Fruit fly (Drosophila melanogaster) whole organism, embryonic: ENCODE results near the gene CG15764.
A peak's percentile ranks its signal among the peaks of the same experiment; 100 is the strongest.

ENCODE experiments used
- CG10979 ChIP-seq: fragments of 200-800 bp; sonication (Bioruptor generic); optimal IDR thresholded peaks from 2 replicates; lab custom pipeline; 2018; ENCODE audit warnings: missing biosample characterization, mild to moderate bottlenecking, missing genetic modification characterization, moderate library complexity
- CG11696 ChIP-seq: fragments of 200-800 bp; sonication (Bioruptor generic); IDR thresholded peaks from 2 replicates; pipeline ENCODE4 v1.3.6; 2022; ENCODE audit warnings: missing biosample characterization, missing genetic modification characterization
- CG13287 ChIP-seq: fragments of 200-800 bp; sonication (Bioruptor generic); IDR thresholded peaks from 2 replicates; pipeline ENCODE4 v1.3.6; 2022; ENCODE audit warnings: missing biosample characterization, missing genetic modification characterization; ENCODE audit not compliant: partially characterized antibody
- CG15269 ChIP-seq: fragments of 200-800 bp; sonication (Bioruptor generic); optimal IDR thresholded peaks from 2 replicates; lab custom pipeline; 2018; ENCODE audit warnings: missing biosample characterization, mild to moderate bottlenecking, missing genetic modification characterization, moderate library complexity
- CG16815 ChIP-seq: fragments of 200-800 bp; sonication (Bioruptor generic); optimal IDR thresholded peaks from 3 replicates; lab custom pipeline; 2017; ENCODE audit warnings: missing biosample characterization, mild to moderate bottlenecking, missing genetic modification characterization
- CG16863 ChIP-seq: fragments of 200-800 bp; sonication (Bioruptor generic); optimal IDR thresholded peaks from 3 replicates; lab custom pipeline; 2016; ENCODE audit warnings: missing biosample characterization, missing genetic modification characterization
- CG17359 ChIP-seq: fragments of 200-800 bp; sonication (Bioruptor generic); optimal IDR thresholded peaks from 3 replicates; lab custom pipeline; 2018; ENCODE audit warnings: missing biosample characterization, mild to moderate bottlenecking, missing genetic modification characterization, moderate library complexity
- CG18619 ChIP-seq: fragments of 200-800 bp; sonication (Bioruptor generic); optimal IDR thresholded peaks from 3 replicates; lab custom pipeline; 2017; ENCODE audit warnings: missing biosample characterization, mild to moderate bottlenecking, missing genetic modification characterization
- CG2202 ChIP-seq: fragments of 200-800 bp; sonication (Bioruptor generic); optimal IDR thresholded peaks from 2 replicates; lab custom pipeline; 2018; ENCODE audit warnings: missing biosample characterization, mild to moderate bottlenecking, missing genetic modification characterization
- CG30020 ChIP-seq: fragments of 200-800 bp; optimal IDR thresholded peaks from 2 replicates; lab custom pipeline; 2019; ENCODE audit warnings: missing biosample characterization, mild to moderate bottlenecking, missing genetic modification characterization, moderate library complexity
- CG31365 ChIP-seq: fragments of 200-800 bp; sonication (Bioruptor generic); optimal IDR thresholded peaks from 2 replicates; lab custom pipeline; 2018; ENCODE audit warnings: missing biosample characterization, mild to moderate bottlenecking, missing genetic modification characterization
- CG3163 ChIP-seq: fragments of 200-800 bp; sonication (Bioruptor generic); optimal IDR thresholded peaks from 3 replicates; lab custom pipeline; 2016; ENCODE audit warnings: missing biosample characterization, missing genetic modification characterization
- CG3281 ChIP-seq: fragments of 200-800 bp; sonication (Bioruptor generic); optimal IDR thresholded peaks from 3 replicates; lab custom pipeline; 2017; ENCODE audit warnings: missing biosample characterization, mild to moderate bottlenecking, missing genetic modification characterization
- CG3407 ChIP-seq: fragments of 200-800 bp; sonication (Bioruptor generic); optimal IDR thresholded peaks from 2 replicates; lab custom pipeline; 2018; ENCODE audit warnings: missing biosample characterization, mild to moderate bottlenecking, missing genetic modification characterization
- CG3995 ChIP-seq: fragments of 200-800 bp; sonication (Bioruptor generic); optimal IDR thresholded peaks from 3 replicates; lab custom pipeline; 2016; ENCODE audit warnings: missing biosample characterization, missing genetic modification characterization
- CG4282 ChIP-seq: fragments of 200-800 bp; sonication (Bioruptor generic); optimal IDR thresholded peaks from 2 replicates; lab custom pipeline; 2016; ENCODE audit warnings: missing biosample characterization, missing genetic modification characterization
- CG7786 ChIP-seq: fragments of 200-800 bp; sonication (Bioruptor generic); optimal IDR thresholded peaks from 2 replicates; lab custom pipeline; 2016; ENCODE audit warnings: missing biosample characterization, missing genetic modification characterization
- CG7963 ChIP-seq: fragments of 200-800 bp; sonication (Bioruptor generic); IDR thresholded peaks from 3 replicates; pipeline ENCODE4 v1.3.6; 2022; ENCODE audit warnings: missing biosample characterization, missing genetic modification characterization; ENCODE audit not compliant: partially characterized antibody
- CG8089 ChIP-seq: fragments of 200-800 bp; sonication (Bioruptor generic); optimal IDR thresholded peaks from 3 replicates; lab custom pipeline; 2016; ENCODE audit warnings: missing biosample characterization, missing genetic modification characterization
- D19A ChIP-seq: fragments of 200-800 bp; optimal IDR thresholded peaks from 3 replicates; lab custom pipeline; 2019; ENCODE audit warnings: missing biosample characterization, mild to moderate bottlenecking, missing genetic modification characterization, moderate library complexity
- ERR ChIP-seq: fragments of 200-800 bp; sonication (Bioruptor generic); optimal IDR thresholded peaks from 2 replicates; lab custom pipeline; 2016; ENCODE audit warnings: missing biosample characterization, missing genetic modification characterization
- HLH54F ChIP-seq: fragments of 200-800 bp; sonication (Bioruptor generic); optimal IDR thresholded peaks from 3 replicates; lab custom pipeline; 2016; ENCODE audit warnings: missing biosample characterization, missing genetic modification characterization
- HmgZ ChIP-seq: fragments of 200-800 bp; sonication (Bioruptor generic); optimal IDR thresholded peaks from 2 replicates; lab custom pipeline; 2018; ENCODE audit warnings: missing biosample characterization, mild to moderate bottlenecking, missing genetic modification characterization
- Jarid2 ChIP-seq: fragments of 200-800 bp; sonication (Bioruptor generic); optimal IDR thresholded peaks from 3 replicates; lab custom pipeline; 2017; ENCODE audit warnings: mild to moderate bottlenecking, missing biosample characterization, missing genetic modification reagents, missing genetic modification characterization
- Mad ChIP-seq: fragments of 200-800 bp; sonication (Bioruptor generic); optimal IDR thresholded peaks from 2 replicates; lab custom pipeline; 2016; ENCODE audit warnings: missing biosample characterization, missing genetic modification characterization
- Myb ChIP-seq: fragments of 200-800 bp; sonication (Bioruptor generic); optimal IDR thresholded peaks from 2 replicates; lab custom pipeline; 2016; ENCODE audit warnings: missing biosample characterization, missing genetic modification characterization
- NC2β ChIP-seq: fragments of 200-800 bp; sonication (Bioruptor generic); optimal IDR thresholded peaks from 2 replicates; lab custom pipeline; 2016; ENCODE audit warnings: missing biosample characterization, missing genetic modification characterization
- Nf-YA ChIP-seq: fragments of 200-800 bp; sonication (Bioruptor generic); IDR thresholded peaks from 2 replicates; pipeline ENCODE4 v1.3.6; 2022; ENCODE audit warnings: missing biosample characterization, missing genetic modification characterization
- Oli ChIP-seq: fragments of 200-800 bp; sonication (Bioruptor generic); optimal IDR thresholded peaks from 2 replicates; lab custom pipeline; 2018; ENCODE audit warnings: missing biosample characterization, mild to moderate bottlenecking, missing genetic modification characterization, moderate library complexity
- Rx ChIP-seq: fragments of 200-800 bp; sonication (Bioruptor generic); IDR thresholded peaks from 2 replicates; pipeline ENCODE4 v1.3.6; 2022; ENCODE audit warnings: missing biosample characterization, missing genetic modification characterization
- Spps ChIP-seq: fragments of 200-800 bp; sonication (Bioruptor generic); optimal IDR thresholded peaks from 2 replicates; lab custom pipeline; 2018; ENCODE audit warnings: missing biosample characterization, mild to moderate bottlenecking, missing genetic modification characterization
- TFAM ChIP-seq: fragments of 200-800 bp; sonication (Bioruptor generic); optimal IDR thresholded peaks from 2 replicates; lab custom pipeline; 2017; ENCODE audit warnings: missing biosample characterization, missing genetic modification characterization, inconsistent platforms
- caup ChIP-seq: fragments of 200-800 bp; sonication (Bioruptor generic); optimal IDR thresholded peaks from 3 replicates; lab custom pipeline; 2017; ENCODE audit warnings: missing biosample characterization, mild to moderate bottlenecking, missing genetic modification characterization, moderate library complexity; ENCODE audit not compliant: severe bottlenecking
- cg ChIP-seq: fragments of 200-800 bp; sonication (Bioruptor generic); optimal IDR thresholded peaks from 3 replicates; lab custom pipeline; 2019; ENCODE audit warnings: missing biosample characterization, mild to moderate bottlenecking, missing genetic modification characterization, moderate library complexity
- chm ChIP-seq: fragments of 200-800 bp; sonication (Bioruptor generic); IDR thresholded peaks from 2 replicates; pipeline ENCODE4 v1.3.6; 2022; ENCODE audit warnings: missing biosample characterization, missing genetic modification characterization
- dm ChIP-seq: fragments of 200-800 bp; sonication (Bioruptor generic); optimal IDR thresholded peaks from 3 replicates; lab custom pipeline; 2016; ENCODE audit warnings: missing biosample characterization, missing genetic modification characterization
- dysf ChIP-seq: fragments of 200-800 bp; sonication (Bioruptor generic); IDR thresholded peaks from 3 replicates; pipeline ENCODE4 v1.3.6; 2022; ENCODE audit warnings: missing biosample characterization, missing genetic modification characterization
- fd96Cb ChIP-seq: fragments of 200-800 bp; sonication (Bioruptor generic); optimal IDR thresholded peaks from 2 replicates; lab custom pipeline; 2018; ENCODE audit warnings: missing biosample characterization, mild to moderate bottlenecking, missing genetic modification characterization, moderate library complexity
- kay ChIP-seq: fragments of 200-800 bp; sonication (Bioruptor generic); optimal IDR thresholded peaks from 2 replicates; lab custom pipeline; 2016; ENCODE audit warnings: missing biosample characterization, missing genetic modification characterization
- ken ChIP-seq: fragments of 200-800 bp; sonication (Bioruptor generic); IDR thresholded peaks from 3 replicates; pipeline ENCODE4 v1.3.6; 2022; ENCODE audit warnings: missing biosample characterization, missing genetic modification characterization
- lab ChIP-seq: fragments of 200-800 bp; sonication (Bioruptor generic); optimal IDR thresholded peaks from 3 replicates; lab custom pipeline; 2017; ENCODE audit warnings: missing biosample characterization, missing genetic modification characterization, mild to moderate bottlenecking, moderate library complexity, missing genetic modification reagents
- nom ChIP-seq: fragments of 200-800 bp; sonication (Bioruptor generic); optimal IDR thresholded peaks from 2 replicates; lab custom pipeline; 2017; ENCODE audit warnings: missing biosample characterization, missing genetic modification characterization, mild to moderate bottlenecking, moderate library complexity, missing genetic modification reagents
- pfk ChIP-seq: fragments of 200-800 bp; sonication (Bioruptor generic); optimal IDR thresholded peaks from 2 replicates; lab custom pipeline; 2018; ENCODE audit warnings: missing biosample characterization, mild to moderate bottlenecking, missing genetic modification characterization, moderate library complexity
- sima ChIP-seq: fragments of 200-800 bp; sonication (Bioruptor generic); optimal IDR thresholded peaks from 2 replicates; lab custom pipeline; 2016; ENCODE audit warnings: missing biosample characterization, missing genetic modification characterization
- slbo ChIP-seq: fragments of 200-800 bp; sonication (Bioruptor generic); IDR thresholded peaks from 2 replicates; pipeline ENCODE4 v1.3.6; 2022; ENCODE audit warnings: missing biosample characterization, missing genetic modification characterization
- slou ChIP-seq: fragments of 200-800 bp; sonication (Bioruptor generic); optimal IDR thresholded peaks from 3 replicates; lab custom pipeline; 2016; ENCODE audit warnings: missing biosample characterization, missing genetic modification characterization
- stwl ChIP-seq: fragments of 200-800 bp; sonication (Bioruptor generic); optimal IDR thresholded peaks from 3 replicates; lab custom pipeline; 2018; ENCODE audit warnings: missing biosample characterization, mild to moderate bottlenecking, missing genetic modification characterization, moderate library complexity
- tap ChIP-seq: fragments of 200-800 bp; optimal IDR thresholded peaks from 3 replicates; lab custom pipeline; 2019; ENCODE audit warnings: missing biosample characterization, mild to moderate bottlenecking, missing genetic modification characterization, moderate library complexity
- tgo ChIP-seq: fragments of 200-800 bp; sonication (Bioruptor generic); IDR thresholded peaks from 3 replicates; pipeline ENCODE4 v1.3.6; 2022; ENCODE audit warnings: missing biosample characterization, missing genetic modification characterization
- tx ChIP-seq: fragments of 200-800 bp; sonication (Bioruptor generic); optimal IDR thresholded peaks from 2 replicates; lab custom pipeline; 2016; ENCODE audit warnings: missing biosample characterization, missing genetic modification characterization

Gene CG15764

DNA sequence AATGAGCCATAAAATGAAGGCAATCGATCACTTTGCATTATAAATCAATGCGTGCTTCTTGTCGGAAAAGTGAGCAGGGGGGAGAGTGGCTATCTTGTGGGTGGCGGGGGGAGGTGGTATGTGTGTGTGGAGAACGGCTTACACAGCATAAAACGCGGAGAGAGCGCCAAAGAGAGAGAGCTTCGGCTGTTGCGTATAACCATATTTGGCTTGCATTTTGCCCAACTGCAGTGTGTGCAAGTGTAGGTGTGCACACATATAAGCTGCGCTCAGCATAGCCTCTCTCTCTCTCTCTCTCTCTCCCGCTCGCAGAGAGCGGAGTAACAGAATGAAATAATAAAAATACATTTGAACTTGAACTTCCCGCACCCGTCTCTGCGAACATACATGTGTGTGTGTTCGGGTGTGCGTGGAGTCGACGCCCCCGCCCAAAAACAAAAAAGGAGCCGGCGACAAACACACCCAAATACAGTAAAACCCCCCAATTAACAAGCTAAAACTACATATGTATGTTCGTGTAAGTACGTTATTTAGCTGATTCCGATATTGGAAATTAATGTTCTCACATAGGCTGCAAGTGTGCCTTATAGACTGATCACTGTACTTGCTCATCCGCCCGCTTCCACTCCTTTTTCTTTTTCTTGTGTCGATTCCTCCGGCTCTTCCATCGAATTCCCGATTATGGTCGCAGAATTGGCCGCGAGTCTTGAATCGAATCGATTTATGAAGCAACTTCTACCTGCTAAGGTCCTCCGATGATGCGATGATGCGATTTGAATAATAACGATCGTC, 18.1 kb downstream of the CG15764 start (continued):
- TF ChIP-seq dysf (GFP tag; lab: Robert Waterston, UW) (peak; percentile 43; the same call in 1 of the 3 replicates), CG3281 (no peak), dm (no peak), chm (GFP tag; lab: Robert Waterston, UW) (peak; percentile 38; the same call in 1 of the 2 replicates), CG7786 (GFP tag; lab: Kevin White, UChicago) (peak; percentile 34), CG10979 (tag; lab: Kevin White, UChicago) (peak; percentile 46), CG3163 (GFP tag; lab: Kevin White, UChicago) (no peak), CG2202 (tag; lab: Kevin White, UChicago) (no peak), slbo (peak; percentile 43; the same call in 1 of the 2 replicates), CG17359 (tag; lab: Kevin White, UChicago) (no peak), D19A (no peak), stwl (no peak), Rx (no peak), pfk (GFP tag; lab: Kevin White, UChicago) (no peak), caup (no peak), CG8089 (GFP tag; lab: Kevin White, UChicago) (no peak), CG7963 (GFP tag; lab: Robert Waterston, UW) (no peak), Myb (GFP tag; lab: Kevin White, UChicago) (no peak), CG16863 (GFP tag; lab: Kevin White, UChicago) (peak; percentile 3), slou (GFP tag; lab: Kevin White, UChicago) (no peak), Nf-YA (GFP tag; lab: Robert Waterston, UW) (no peak), Mad (GFP tag; lab: Kevin White, UChicago) (no peak), tap (no peak), fd96Cb (no peak), cg (GFP tag; lab: Kevin White, UChicago) (peak; percentile 89), tgo (GFP tag; lab: Robert Waterston, UW) (no peak), CG31365 (no peak), ken (GFP tag; lab: Robert Waterston, UW) (no peak), kay (GFP tag; lab: Kevin White, UChicago) (no peak), TFAM (no peak), CG30020 (no peak), CG18619 (GFP tag; lab: Kevin White, UChicago) (peak; percentile 8), CG3407 (GFP tag; lab: Kevin White, UChicago) (no peak), CG13287 (GFP tag; lab: Robert Waterston, UW) (no peak), ERR (GFP tag; lab: Kevin White, UChicago) (no peak), HmgZ (no peak), CG15269 (no peak), CG3995 (GFP tag; lab: Kevin White, UChicago) (no peak), CG11696 (GFP tag; lab: Robert Waterston, UW) (no peak), NC2β (GFP tag; lab: Kevin White, UChicago) (no peak), Spps (tag; lab: Kevin White, UChicago) (no peak), Jarid2 (no peak), CG4282 (GFP tag; lab: Kevin White, UChicago) (no peak), HLH54F (GFP tag; lab: Kevin White, UChicago) (no peak), sima (no peak), CG16815 (no peak), nom (GFP tag; lab: Kevin White, UChicago) (peak; percentile 60), lab (peak; percentile 55), tx (GFP tag; lab: Kevin White, UChicago) (no peak), Oli (tag; lab: Kevin White, UChicago) (peak; percentile 10)
